Fruit fly (Drosophila melanogaster) whole organism, embryonic: ENCODE results near the gene mRpS33.

Experiments
- Aef1 ChIP-seq: fragments of 200-800 bp; sonication (Bioruptor generic); IDR thresholded peaks from 3 replicates; pipeline ENCODE4 v1.3.6; 2022; ENCODE audit warnings: missing biosample characterization, missing genetic modification characterization
- Atf-2 ChIP-seq: fragments of 200-800 bp; sonication (Bioruptor generic); optimal IDR thresholded peaks from 2 replicates; lab custom pipeline; 2016; ENCODE audit warnings: missing biosample characterization, missing genetic modification characterization
- CG10654 ChIP-seq: fragments of 200-800 bp; sonication (Bioruptor generic); optimal IDR thresholded peaks from 2 replicates; lab custom pipeline; 2016; ENCODE audit warnings: missing biosample characterization, missing genetic modification characterization
- CG10959 ChIP-seq: fragments of 200-800 bp; sonication (Bioruptor generic); IDR thresholded peaks from 2 replicates; pipeline ENCODE4 v1.3.6; 2022; ENCODE audit warnings: missing biosample characterization, missing genetic modification characterization
- CG12219 ChIP-seq: fragments of 200-800 bp; sonication (Bioruptor generic); optimal IDR thresholded peaks from 3 replicates; lab custom pipeline; 2018; ENCODE audit warnings: missing biosample characterization, mild to moderate bottlenecking, missing genetic modification characterization
- CG12236 ChIP-seq: fragments of 200-800 bp; sonication (Bioruptor generic); optimal IDR thresholded peaks from 2 replicates; lab custom pipeline; 2016; ENCODE audit warnings: missing biosample characterization, missing genetic modification characterization
- CG15696 ChIP-seq: fragments of 200-800 bp; sonication (Bioruptor generic); optimal IDR thresholded peaks from 2 replicates; lab custom pipeline; 2019; ENCODE audit warnings: missing biosample characterization, mild to moderate bottlenecking, missing genetic modification characterization, moderate library complexity
- CG16779 ChIP-seq: fragments of 200-800 bp; sonication (Bioruptor generic); IDR thresholded peaks from 2 replicates; pipeline ENCODE4 v1.3.6; 2022; ENCODE audit warnings: missing biosample characterization, missing genetic modification characterization
- CG17912 ChIP-seq: fragments of 200-800 bp; sonication (Bioruptor generic); optimal IDR thresholded peaks from 2 replicates; lab custom pipeline; 2018; ENCODE audit warnings: missing biosample characterization, mild to moderate bottlenecking, missing genetic modification characterization
- CG2120 ChIP-seq: fragments of 200-800 bp; sonication (Bioruptor generic); optimal IDR thresholded peaks from 3 replicates; lab custom pipeline; 2016; ENCODE audit warnings: missing biosample characterization, missing genetic modification characterization
- CG30020 ChIP-seq: fragments of 200-800 bp; optimal IDR thresholded peaks from 2 replicates; lab custom pipeline; 2019; ENCODE audit warnings: missing biosample characterization, mild to moderate bottlenecking, missing genetic modification characterization, moderate library complexity
- CG30403 ChIP-seq: fragments of 200-800 bp; sonication (Bioruptor generic); optimal IDR thresholded peaks from 3 replicates; lab custom pipeline; 2016; ENCODE audit warnings: missing biosample characterization, missing genetic modification characterization
- CG31388 ChIP-seq: fragments of 200-800 bp; sonication (Bioruptor generic); optimal IDR thresholded peaks from 2 replicates; lab custom pipeline; 2016; ENCODE audit warnings: missing biosample characterization, missing genetic modification characterization
- CG32532 ChIP-seq: fragments of 200-800 bp; sonication (Bioruptor generic); IDR thresholded peaks from 2 replicates; pipeline ENCODE4 v1.3.6; 2022; ENCODE audit warnings: missing biosample characterization, missing genetic modification characterization
- CG3847 ChIP-seq: fragments of 200-800 bp; sonication (Bioruptor generic); IDR thresholded peaks from 2 replicates; pipeline ENCODE4 v1.3.6; 2022; ENCODE audit warnings: missing biosample characterization, missing genetic modification characterization
- CG3995 ChIP-seq: fragments of 200-800 bp; sonication (Bioruptor generic); optimal IDR thresholded peaks from 3 replicates; lab custom pipeline; 2016; ENCODE audit warnings: missing biosample characterization, missing genetic modification characterization
- CG5245 ChIP-seq: fragments of 200-800 bp; sonication (Bioruptor generic); optimal IDR thresholded peaks from 3 replicates; lab custom pipeline; 2016; ENCODE audit warnings: missing biosample characterization, missing genetic modification characterization
- CG6791 ChIP-seq: fragments of 200-800 bp; sonication (Bioruptor generic); IDR thresholded peaks from 3 replicates; pipeline ENCODE4 v1.3.6; 2022; ENCODE audit warnings: missing biosample characterization, missing genetic modification characterization; ENCODE audit not compliant: partially characterized antibody
- CG6854 ChIP-seq: fragments of 200-800 bp; sonication (Bioruptor generic); optimal IDR thresholded peaks from 3 replicates; lab custom pipeline; 2017; ENCODE audit warnings: missing biosample characterization, mild to moderate bottlenecking, missing genetic modification characterization
- CG7987 ChIP-seq: fragments of 200-800 bp; sonication (Bioruptor generic); optimal IDR thresholded peaks from 2 replicates; lab custom pipeline; 2018; ENCODE audit warnings: missing biosample characterization, mild to moderate bottlenecking, missing genetic modification characterization, moderate library complexity
- CG8290 ChIP-seq, 3 experiments: fragments of 200-800 bp; sonication (Bioruptor generic); optimal IDR thresholded peaks; 2 replicates each; lab custom pipeline; 2016 to 2019; ENCODE audit warnings: missing biosample characterization in 3 of 3, missing genetic modification characterization in 3 of 3, mild to moderate bottlenecking in 2 of 3, moderate library complexity in 1 of 3
- CHES-1-like ChIP-seq: fragments of 200-800 bp; sonication (Bioruptor generic); optimal IDR thresholded peaks from 2 replicates; lab custom pipeline; 2016; ENCODE audit warnings: missing biosample characterization, missing genetic modification characterization
- Dll ChIP-seq: fragments of 200-800 bp; sonication (Bioruptor generic); IDR thresholded peaks from 4 replicates; pipeline ENCODE4 v1.3.6; 2022; ENCODE audit warnings: missing biosample characterization, missing genetic modification characterization; ENCODE audit not compliant: partially characterized antibody
- Ets97D ChIP-seq: fragments of 200-800 bp; sonication (Bioruptor generic); optimal IDR thresholded peaks from 3 replicates; lab custom pipeline; 2016; ENCODE audit warnings: missing biosample characterization, missing genetic modification characterization
- Hr51 ChIP-seq, 2 experiments: fragments of 200-800 bp; sonication (Bioruptor generic); optimal IDR thresholded peaks; 2 replicates in 1 of 2; 3 replicates in 1 of 2; lab custom pipeline; 2016 to 2018; ENCODE audit warnings: missing biosample characterization in 2 of 2, missing genetic modification characterization in 2 of 2, mild to moderate bottlenecking in 1 of 2, moderate library complexity in 1 of 2
- Hsf ChIP-seq: fragments of 200-800 bp; sonication (Bioruptor generic); optimal IDR thresholded peaks from 3 replicates; lab custom pipeline; 2016; ENCODE audit warnings: missing biosample characterization, missing genetic modification characterization
- Kr ChIP-seq: fragments of 200-800 bp; sonication (Bioruptor generic); optimal IDR thresholded peaks from 2 replicates; lab custom pipeline; 2017; ENCODE audit warnings: missing biosample characterization, mild to moderate bottlenecking, missing genetic modification characterization
- NK7.1 ChIP-seq: fragments of 200-800 bp; sonication (Bioruptor generic); optimal IDR thresholded peaks from 3 replicates; lab custom pipeline; 2016; ENCODE audit warnings: missing biosample characterization, missing genetic modification characterization
- Ssrp ChIP-seq: fragments of 200-800 bp; sonication (Bioruptor generic); optimal IDR thresholded peaks from 2 replicates; lab custom pipeline; 2018; ENCODE audit warnings: missing biosample characterization, mild to moderate bottlenecking, missing genetic modification characterization, moderate library complexity
- Stat92E ChIP-seq, 3 experiments: fragments of >200 bp in 2 of 3; fragments of 200-800 bp in 1 of 3; sonication (Bioruptor generic) in 1 of 3; optimal IDR thresholded peaks; 2 replicates each; lab custom pipeline; 2017 to 2019; ENCODE audit warnings: missing biosample characterization in 3 of 3, missing genetic modification characterization in 3 of 3, mild to moderate bottlenecking in 1 of 3, moderate library complexity in 1 of 3
- Xbp1 ChIP-seq: fragments of 200-800 bp; sonication (Bioruptor generic); optimal IDR thresholded peaks from 3 replicates; lab custom pipeline; 2016; ENCODE audit warnings: missing biosample characterization, mild to moderate bottlenecking, missing genetic modification characterization
- ap ChIP-seq: fragments of 200-800 bp; sonication (Bioruptor generic); IDR thresholded peaks from 2 replicates; pipeline ENCODE4 v1.3.6; 2022; ENCODE audit warnings: missing biosample characterization, missing genetic modification characterization
- ara ChIP-seq: fragments of 200-800 bp; sonication (Bioruptor generic); IDR thresholded peaks from 2 replicates; pipeline ENCODE4 v1.3.6; 2022; ENCODE audit warnings: missing biosample characterization, missing genetic modification characterization
- bbx ChIP-seq: fragments of 200-800 bp; sonication (Bioruptor generic); IDR thresholded peaks from 2 replicates; pipeline ENCODE4 v1.3.6; 2022; ENCODE audit warnings: missing biosample characterization, missing genetic modification characterization; ENCODE audit not compliant: partially characterized antibody
- bigmax ChIP-seq: fragments of 200-800 bp; sonication (Bioruptor generic); optimal IDR thresholded peaks from 2 replicates; lab custom pipeline; 2018; ENCODE audit warnings: missing biosample characterization, mild to moderate bottlenecking, missing genetic modification characterization
- chif ChIP-seq, 2 experiments: fragments of 200-800 bp; sonication (Bioruptor generic); optimal IDR thresholded peaks; 3 replicates each; lab custom pipeline; 2016; ENCODE audit warnings: missing biosample characterization in 2 of 2, missing genetic modification characterization in 2 of 2
- crp ChIP-seq, 2 experiments: fragments of 200-800 bp; sonication (Bioruptor generic); optimal IDR thresholded peaks; 2 replicates in 1 of 2; 3 replicates in 1 of 2; lab custom pipeline; 2017; ENCODE audit warnings: missing biosample characterization in 2 of 2, missing genetic modification characterization in 2 of 2, mild to moderate bottlenecking in 1 of 2, moderate library complexity in 1 of 2
- fd3F ChIP-seq: fragments of 200-800 bp; sonication (Bioruptor generic); optimal IDR thresholded peaks from 2 replicates; lab custom pipeline; 2018; ENCODE audit warnings: missing biosample characterization, mild to moderate bottlenecking, missing genetic modification characterization, moderate library complexity
- grau ChIP-seq: fragments of 200-800 bp; optimal IDR thresholded peaks from 3 replicates; lab custom pipeline; 2019; ENCODE audit warnings: missing biosample characterization, mild to moderate bottlenecking, missing genetic modification characterization, moderate library complexity
- lilli ChIP-seq: fragments of 200-800 bp; sonication (Bioruptor generic); optimal IDR thresholded peaks from 3 replicates; lab custom pipeline; 2016; ENCODE audit warnings: missing biosample characterization, missing genetic modification characterization
- pfk ChIP-seq: fragments of 200-800 bp; sonication (Bioruptor generic); optimal IDR thresholded peaks from 2 replicates; lab custom pipeline; 2018; ENCODE audit warnings: missing biosample characterization, mild to moderate bottlenecking, missing genetic modification characterization, moderate library complexity
- pho ChIP-seq: fragments of 200-800 bp; sonication (Bioruptor generic); optimal IDR thresholded peaks from 2 replicates; lab custom pipeline; 2016; ENCODE audit warnings: missing biosample characterization, missing genetic modification characterization
- pzg ChIP-seq: fragments of 200-800 bp; sonication (Bioruptor generic); optimal IDR thresholded peaks from 3 replicates; lab custom pipeline; 2018; ENCODE audit warnings: missing biosample characterization, mild to moderate bottlenecking, missing genetic modification characterization, moderate library complexity
- sna ChIP-seq: fragments of 200-800 bp; sonication (Bioruptor generic); IDR thresholded peaks from 2 replicates; pipeline ENCODE4 v1.3.6; 2022; ENCODE audit warnings: missing biosample characterization, missing genetic modification characterization; ENCODE audit not compliant: partially characterized antibody
- so ChIP-seq: fragments of 200-800 bp; sonication (Bioruptor generic); IDR thresholded peaks from 3 replicates; pipeline ENCODE4 v1.3.6; 2022; ENCODE audit warnings: missing biosample characterization, missing genetic modification characterization
- tio ChIP-seq: fragments of 200-800 bp; sonication (Bioruptor generic); optimal IDR thresholded peaks from 2 replicates; lab custom pipeline; 2017; ENCODE audit warnings: missing biosample characterization, missing genetic modification characterization, inconsistent platforms

Gene mRpS33

DNA sequence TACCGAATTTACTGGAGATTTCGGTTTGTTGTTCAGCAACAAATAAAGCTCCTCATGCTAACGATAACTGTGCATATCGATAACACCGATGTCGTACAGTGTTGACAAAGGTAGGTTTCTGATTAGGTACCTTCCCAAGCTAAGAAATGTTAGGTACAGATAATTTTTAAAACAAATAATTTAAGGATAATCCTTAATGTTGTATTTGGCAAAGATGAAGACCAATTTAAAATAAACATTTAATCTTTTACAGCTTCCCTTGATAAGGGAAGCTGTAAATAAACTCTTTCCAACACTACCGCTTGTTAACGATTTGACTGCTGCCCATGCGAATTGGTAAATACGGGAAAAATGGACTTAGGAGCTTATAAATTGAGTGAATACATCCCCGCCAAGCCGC is 6.5 kb upstream of the mRpS33 start, which contains the start of the genes Ttc1 and CG14882 (continued):
- TF ChIP-seq bbx (GFP tag; lab: Robert Waterston, UW) = peak; percentile 74
- TF ChIP-seq CG12236 (GFP tag; lab: Kevin White, UChicago) = peak; percentile 71
- TF ChIP-seq NK7.1 (GFP tag; lab: Kevin White, UChicago) = peak; percentile 36
- TF ChIP-seq chif (GFP tag; optimal IDR thresholded peaks at IDR 0.05; lab: Kevin White, UChicago) = peak; percentile 62 to 85
- TF ChIP-seq CG12219 (GFP tag; lab: Kevin White, UChicago) = peak; percentile 35
- peak; percentile 73 for TF ChIP-seq fd3F (GFP tag; lab: Kevin White, UChicago)
- no peak for TF ChIP-seq tio (GFP tag; lab: Kevin White, UChicago)
- TF ChIP-seq CG5245 (GFP tag; lab: Kevin White, UChicago) = peak; percentile 47
- TF ChIP-seq Hr51 (GFP tag; optimal IDR thresholded peaks at IDR 0.05; lab: Kevin White, UChicago) = peak in 1 of 2 experiments; percentile 88
- peak; percentile 55 for TF ChIP-seq CG16779 (GFP tag; lab: Robert Waterston, UW)
- TF ChIP-seq CG31388 (GFP tag; lab: Kevin White, UChicago) = no peak

DNA sequence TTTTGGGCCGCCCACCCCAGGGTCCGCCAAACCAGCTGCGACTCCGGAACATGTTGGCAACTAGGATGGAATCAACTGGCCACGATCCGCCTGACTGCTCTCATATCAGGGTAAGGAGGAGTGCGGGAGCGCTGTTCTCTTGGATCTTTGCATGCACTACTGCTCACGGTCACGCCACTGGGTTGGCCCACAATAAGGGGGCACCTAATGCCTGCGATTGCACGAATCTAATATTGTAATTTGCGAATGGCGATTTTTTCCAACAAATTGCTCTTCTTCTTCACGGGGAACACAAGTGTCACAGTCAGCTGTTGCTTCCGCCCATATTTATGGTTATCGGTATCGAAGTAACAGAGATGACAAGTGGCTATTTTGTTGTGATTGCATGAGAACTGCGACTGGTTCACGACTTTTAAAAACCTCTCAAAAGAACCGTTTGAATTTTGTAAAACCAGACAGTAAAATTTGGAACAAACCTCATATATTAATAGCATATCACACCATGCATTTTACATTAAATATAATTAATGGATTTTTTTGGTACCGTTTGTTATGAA is 5.0 kb upstream of the mRpS33 start, which contains the start of gene ema:
Gene ema (minus strand): TSS at position 295 of the 557 bp plus-strand sequence.
- peak; percentile 39 for TF ChIP-seq Hsf (GFP tag; lab: Kevin White, UChicago)
- TF ChIP-seq so (GFP tag; lab: Robert Waterston, UW) = 0 out of 3 replicates have a peak, but pooled peaks have one; percentile 33
- TF ChIP-seq crp (GFP tag; optimal IDR thresholded peaks at IDR 0.05; lab: Kevin White, UChicago) = peak; percentile 54 to 95
- peak; percentile 48 for TF ChIP-seq CG30403 (GFP tag; lab: Kevin White, UChicago)
- TF ChIP-seq Atf-2 (GFP tag; lab: Kevin White, UChicago) = no peak
- TF ChIP-seq ap (GFP tag; lab: Robert Waterston, UW) = no peak
- no peak for TF ChIP-seq pfk (GFP tag; lab: Kevin White, UChicago)
- no peak for TF ChIP-seq Kr (GFP tag; lab: Kevin White, UChicago)
- TF ChIP-seq CG17912 = no peak
- peak; percentile 62 for TF ChIP-seq CG2120 (GFP tag; lab: Kevin White, UChicago)
- peak; percentile 99 for TF ChIP-seq CG3995 (GFP tag; lab: Kevin White, UChicago)
- no peak for TF ChIP-seq CG3847 (GFP tag; lab: Robert Waterston, UW)
- peak; percentile 39 for TF ChIP-seq CG7987
- TF ChIP-seq CG10959 (GFP tag; lab: Robert Waterston, UW) = no peak
- peak; percentile 22 for TF ChIP-seq CG8290 (GFP tag; optimal IDR thresholded peaks at IDR 0.05; lab: Kevin White, UChicago)
- TF ChIP-seq CG8290 (tag; optimal IDR thresholded peaks at IDR 0.05; lab: Kevin White, UChicago) = peak in 1 of 2 experiments; percentile 7
- TF ChIP-seq bigmax (GFP tag; lab: Kevin White, UChicago) = no peak
- TF ChIP-seq Dll (GFP tag; lab: Robert Waterston, UW) = peak; percentile 46; the same call in 2 of the 4 replicates
- peak; percentile 46 for TF ChIP-seq grau (tag; lab: Kevin White, UChicago)
- no peak for TF ChIP-seq ara (GFP tag; lab: Robert Waterston, UW)
- peak in 1 of 2 experiments; percentile 18 for TF ChIP-seq chif (GFP tag; optimal IDR thresholded peaks at IDR 0.05; lab: Kevin White, UChicago)
- TF ChIP-seq CG10654 = no peak
- TF ChIP-seq sna (GFP tag; lab: Robert Waterston, UW) = 0 out of 2 replicates have a peak, but pooled peaks have one; percentile 21
- no peak for TF ChIP-seq Aef1 (GFP tag; lab: Robert Waterston, UW)
- TF ChIP-seq Xbp1 (GFP tag; lab: Kevin White, UChicago) = peak; percentile 36
- TF ChIP-seq Ets97D = peak; percentile 38
- TF ChIP-seq CG30020 (tag; lab: Kevin White, UChicago) = peak; percentile 15
- TF ChIP-seq Ssrp (tag; lab: Kevin White, UChicago) = no peak
- peak in 1 of 3 experiments; percentile 10 for TF ChIP-seq Stat92E (GFP tag; optimal IDR thresholded peaks at IDR 0.05; lab: Kevin White, UChicago)
- peak; percentile 61 for TF ChIP-seq lilli (GFP tag; lab: Kevin White, UChicago)
- peak; percentile 17 for TF ChIP-seq pho (GFP tag; lab: Kevin White, UChicago)
- TF ChIP-seq CG15696 (tag; lab: Kevin White, UChicago) = no peak
- TF ChIP-seq CG32532 (GFP tag; lab: Robert Waterston, UW) = peak; percentile 54; the same call in 1 of the 2 replicates
- no peak for TF ChIP-seq Hr51 (GFP tag; optimal IDR thresholded peaks at IDR 0.05; lab: Kevin White, UChicago)
- TF ChIP-seq CHES-1-like = peak; percentile 23
- 0 out of 3 replicates have a peak, but pooled peaks have one; percentile 7 for TF ChIP-seq CG6791 (GFP tag; lab: Robert Waterston, UW)
- TF ChIP-seq pzg (GFP tag; lab: Kevin White, UChicago) = peak; percentile 66
- no peak for TF ChIP-seq CG6854
